Worm (Caenorhabditis elegans) whole organism, L1 larva: ENCODE results near the gene Y42H9AR.1.
A peak's percentile ranks its signal among the peaks of the same experiment; 100 is the strongest.

ENCODE experiments used
- C04F5.9 ChIP-seq: sonication (generic microtip); optimal IDR thresholded peaks from 2 replicates; lab custom pipeline; 2016; ENCODE audit warnings: missing genetic modification characterization, missing compliant biosample characterization
- C34B4.2 ChIP-seq: sonication (generic microtip); optimal IDR thresholded peaks from 2 replicates; lab custom pipeline; 2017; ENCODE audit warnings: mild to moderate bottlenecking, missing genetic modification characterization, missing compliant biosample characterization
- F16B12.6 ChIP-seq: fragments of 150-350 bp; optimal IDR thresholded peaks from 2 replicates; lab custom pipeline; 2014; ENCODE audit warnings: missing biosample characterization, missing genetic modification characterization
- aha-1 ChIP-seq: fragments of 150-350 bp; optimal IDR thresholded peaks from 2 replicates; lab custom pipeline; 2014; ENCODE audit warnings: missing biosample characterization, missing genetic modification characterization
- blmp-1 ChIP-seq: fragments of 150-350 bp; optimal IDR thresholded peaks from 2 replicates; lab custom pipeline; 2014; ENCODE audit warnings: missing biosample characterization, missing genetic modification characterization
- ceh-63 ChIP-seq: fragments of 200-800 bp; sonication (Bioruptor generic); optimal IDR thresholded peaks from 2 replicates; lab custom pipeline; 2018; ENCODE audit warnings: mild to moderate bottlenecking, missing genetic modification characterization, missing compliant biosample characterization
- ceh-82 ChIP-seq, 3 experiments: fragments of 150-350 bp in 1 of 3; sonication (generic microtip) in 2 of 3; optimal IDR thresholded peaks; 2 replicates each; lab custom pipeline; 2014 to 2017; ENCODE audit warnings: missing biosample characterization in 3 of 3, missing genetic modification characterization in 3 of 3
- dpl-1 ChIP-seq, 3 experiments: fragments of 150-350 bp in 2 of 3; sonication (generic microtip) in 1 of 3; optimal IDR thresholded peaks; 2 replicates each; lab custom pipeline; 2014 to 2017; ENCODE audit warnings: missing biosample characterization in 3 of 3, missing genetic modification characterization in 3 of 3, missing genetic modification reagents in 3 of 3
- dsc-1 ChIP-seq: sonication (generic microtip); optimal IDR thresholded peaks from 2 replicates; lab custom pipeline; 2016; ENCODE audit warnings: mild to moderate bottlenecking, missing genetic modification characterization, missing compliant biosample characterization
- efl-1 ChIP-seq, 4 experiments: fragments of 150-350 bp; optimal IDR thresholded peaks in 3 of 4; peaks in 1 of 4; 1 replicate in 1 of 4; 2 replicates in 3 of 4; lab custom pipeline; 2014; ENCODE audit warnings: missing biosample characterization in 2 of 4, missing genetic modification characterization in 2 of 4, missing genetic modification reagents in 2 of 4
- efl-3 ChIP-seq: fragments of 200-800 bp; sonication (Bioruptor generic); optimal IDR thresholded peaks from 2 replicates; lab custom pipeline; 2018; ENCODE audit warnings: mild to moderate bottlenecking, missing genetic modification characterization, missing compliant biosample characterization
- egl-27 ChIP-seq, 2 experiments: fragments of 150-350 bp in 1 of 2; sonication (generic microtip); optimal IDR thresholded peaks; 3 replicates each; lab custom pipeline; 2017 to 2018; ENCODE audit warnings: missing biosample characterization in 2 of 2, missing genetic modification characterization in 2 of 2, missing genetic modification reagents in 2 of 2
- ets-5 ChIP-seq: fragments of 200-800 bp; sonication (Bioruptor generic); IDR thresholded peaks from 2 replicates; pipeline ENCODE4 v1.3.6; 2022; ENCODE audit warnings: missing genetic modification characterization, missing compliant biosample characterization
- fkh-8 ChIP-seq: sonication (generic microtip); optimal IDR thresholded peaks from 2 replicates; lab custom pipeline; 2016; ENCODE audit warnings: mild to moderate bottlenecking, missing genetic modification characterization, missing compliant biosample characterization
- grh-1 ChIP-seq: fragments of 200-800 bp; sonication (Bioruptor generic); IDR thresholded peaks from 2 replicates; pipeline ENCODE4 v1.3.6; 2022; ENCODE audit warnings: missing genetic modification reagents, missing genetic modification characterization, missing compliant biosample characterization
- irx-1 ChIP-seq: sonication (generic microtip); optimal IDR thresholded peaks from 2 replicates; lab custom pipeline; 2016; ENCODE audit warnings: missing genetic modification characterization, missing compliant biosample characterization
- isw-1 ChIP-seq: fragments of 200-800 bp; sonication (Bioruptor generic); IDR thresholded peaks from 2 replicates; pipeline ENCODE4 v1.3.6; 2022; ENCODE audit warnings: missing genetic modification characterization, missing compliant biosample characterization
- jun-1 ChIP-seq: fragments of 150-350 bp; optimal IDR thresholded peaks from 2 replicates; lab custom pipeline; 2014; ENCODE audit warnings: missing biosample characterization, missing genetic modification reagents, missing genetic modification characterization
- lin-14 ChIP-seq: fragments of 200-800 bp; sonication (Bioruptor generic); optimal IDR thresholded peaks from 2 replicates; lab custom pipeline; 2018; ENCODE audit warnings: mild to moderate bottlenecking, missing genetic modification characterization, moderate library complexity, missing compliant biosample characterization
- lin-35 ChIP-seq, 2 experiments: fragments of 150-350 bp; optimal IDR thresholded peaks; 2 replicates each; lab custom pipeline; 2014; ENCODE audit warnings: missing biosample characterization in 2 of 2, missing genetic modification characterization in 2 of 2, missing genetic modification reagents in 2 of 2
- lin-39 ChIP-seq: fragments of 150-350 bp; optimal IDR thresholded peaks from 2 replicates; lab custom pipeline; 2014; ENCODE audit warnings: missing biosample characterization, missing genetic modification reagents, missing genetic modification characterization
- lir-3 ChIP-seq: sonication (generic microtip); optimal IDR thresholded peaks from 2 replicates; lab custom pipeline; 2016; ENCODE audit warnings: mild to moderate bottlenecking, missing genetic modification characterization, moderate library complexity, missing compliant biosample characterization; ENCODE audit not compliant: poor library complexity
- lsy-2 ChIP-seq, 2 experiments: fragments of 150-350 bp; optimal IDR thresholded peaks; 2 replicates each; lab custom pipeline; 2014; ENCODE audit warnings: missing biosample characterization in 2 of 2, missing genetic modification characterization in 2 of 2
- mdl-1 ChIP-seq, 2 experiments: fragments of 150-350 bp; optimal IDR thresholded peaks; 2 replicates each; lab custom pipeline; 2014 to 2017; ENCODE audit warnings: missing biosample characterization in 2 of 2, missing genetic modification characterization in 2 of 2, inconsistent platforms in 1 of 2
- mep-1 ChIP-seq: fragments of 150-350 bp; optimal IDR thresholded peaks from 2 replicates; lab custom pipeline; 2014; ENCODE audit warnings: missing biosample characterization, missing genetic modification characterization
- nhr-11 ChIP-seq: fragments of 150-350 bp; optimal IDR thresholded peaks from 2 replicates; lab custom pipeline; 2014; ENCODE audit warnings: missing biosample characterization, missing genetic modification characterization
- nhr-20 ChIP-seq: sonication (generic microtip); optimal IDR thresholded peaks from 2 replicates; lab custom pipeline; 2016; ENCODE audit warnings: mild to moderate bottlenecking, missing genetic modification characterization, missing compliant biosample characterization
- nhr-237 ChIP-seq: fragments of 150-350 bp; optimal IDR thresholded peaks from 2 replicates; lab custom pipeline; 2014; ENCODE audit warnings: missing biosample characterization, missing genetic modification characterization
- nhr-47 ChIP-seq: sonication (generic microtip); optimal IDR thresholded peaks from 2 replicates; lab custom pipeline; 2016; ENCODE audit warnings: mild to moderate bottlenecking, missing genetic modification characterization, moderate library complexity, missing compliant biosample characterization
- nhr-71 ChIP-seq: sonication (generic microtip); optimal IDR thresholded peaks from 2 replicates; lab custom pipeline; 2016; ENCODE audit warnings: mild to moderate bottlenecking, missing genetic modification characterization, moderate library complexity, missing compliant biosample characterization
- nhr-77 ChIP-seq: fragments of 150-350 bp; optimal IDR thresholded peaks from 2 replicates; lab custom pipeline; 2014; ENCODE audit warnings: missing biosample characterization, missing genetic modification characterization
- nhr-84 ChIP-seq: sonication (generic microtip); optimal IDR thresholded peaks from 2 replicates; lab custom pipeline; 2017; ENCODE audit warnings: missing biosample characterization, missing genetic modification characterization
- nhr-90 ChIP-seq: sonication (generic microtip); optimal IDR thresholded peaks from 2 replicates; lab custom pipeline; 2016; ENCODE audit warnings: mild to moderate bottlenecking, missing genetic modification characterization, missing compliant biosample characterization; ENCODE audit not compliant: poor library complexity
- rnt-1 ChIP-seq: sonication (generic microtip); optimal IDR thresholded peaks from 2 replicates; lab custom pipeline; 2016; ENCODE audit warnings: mild to moderate bottlenecking, missing genetic modification characterization, moderate library complexity, missing compliant biosample characterization
- skn-1 ChIP-seq: fragments of 150-350 bp; optimal IDR thresholded peaks from 2 replicates; lab custom pipeline; 2014; ENCODE audit warnings: missing biosample characterization, missing genetic modification characterization
- snu-23 ChIP-seq: sonication (generic microtip); optimal IDR thresholded peaks from 2 replicates; lab custom pipeline; 2016; ENCODE audit warnings: missing genetic modification characterization, missing compliant biosample characterization
- sox-4 ChIP-seq: sonication (generic microtip); optimal IDR thresholded peaks from 2 replicates; lab custom pipeline; 2016; ENCODE audit warnings: missing genetic modification characterization, missing compliant biosample characterization
- sptf-1 ChIP-seq: fragments of 150-350 bp; optimal IDR thresholded peaks from 2 replicates; lab custom pipeline; 2014; ENCODE audit warnings: missing biosample characterization, missing genetic modification characterization
- sup-37 ChIP-seq: fragments of 200-800 bp; sonication (Bioruptor generic); optimal IDR thresholded peaks from 2 replicates; lab custom pipeline; 2018; ENCODE audit warnings: mild to moderate bottlenecking, missing genetic modification characterization, missing compliant biosample characterization
- tbx-2 ChIP-seq: sonication (generic microtip); optimal IDR thresholded peaks from 2 replicates; lab custom pipeline; 2016; ENCODE audit warnings: missing genetic modification characterization, missing compliant biosample characterization
- tlp-1 ChIP-seq: fragments of 150-350 bp; optimal IDR thresholded peaks from 2 replicates; lab custom pipeline; 2014; ENCODE audit warnings: missing biosample characterization, missing genetic modification characterization
- unc-130 ChIP-seq: fragments of 150-350 bp; optimal IDR thresholded peaks from 2 replicates; lab custom pipeline; 2017; ENCODE audit warnings: missing biosample characterization, missing genetic modification characterization, inconsistent platforms
- unc-62 ChIP-seq: fragments of 150-350 bp; optimal IDR thresholded peaks from 2 replicates; lab custom pipeline; 2014; ENCODE audit warnings: missing biosample characterization, missing genetic modification reagents, missing genetic modification characterization
- unc-86 ChIP-seq: sonication (generic microtip); optimal IDR thresholded peaks from 2 replicates; lab custom pipeline; 2016; ENCODE audit warnings: missing genetic modification characterization, missing compliant biosample characterization
- unc-98 ChIP-seq: fragments of 200-800 bp; sonication (Bioruptor generic); IDR thresholded peaks from 2 replicates; pipeline ENCODE4 v1.3.6; 2022; ENCODE audit warnings: missing genetic modification characterization, missing compliant biosample characterization
- xbp-1 ChIP-seq: sonication (generic microtip); optimal IDR thresholded peaks from 2 replicates; lab custom pipeline; 2016; ENCODE audit warnings: missing genetic modification characterization, missing compliant biosample characterization
- zag-1 ChIP-seq: fragments of 150-350 bp; optimal IDR thresholded peaks from 2 replicates; lab custom pipeline; 2014; ENCODE audit warnings: missing biosample characterization, missing genetic modification characterization
- zip-4 ChIP-seq: fragments of 200-800 bp; sonication (Bioruptor generic); optimal IDR thresholded peaks from 2 replicates; lab custom pipeline; 2018; ENCODE audit warnings: mild to moderate bottlenecking, missing genetic modification characterization, moderate library complexity, missing compliant biosample characterization

The Y42H9AR.1 gene

ce11 chrIV:8113161-8113560 lies at the start of gene Y42H9AR.1:
Gene Y42H9AR.1 (plus strand): TSS chrIV:8113393.
- TF ChIP-seq lin-35 (GFP tag; optimal IDR thresholded peaks at IDR 0.05; lab: Kevin White, UChicago) (peak in 1 of 2 experiments; percentile 42), sptf-1 (no peak), ets-5 (GFP tag; lab: Robert Waterston, UW) (no peak), nhr-47 (peak; percentile 15), C04F5.9 (tag; lab: Kevin White, UChicago) (no peak), efl-3 (GFP tag; lab: Kevin White, UChicago) (no peak), zag-1 (tag; lab: Kevin White, UChicago) (no peak), F16B12.6 (tag; lab: Kevin White, UChicago) (peak; percentile 92), blmp-1 (tag; lab: Kevin White, UChicago) (peak; percentile 11), zip-4 (GFP tag; lab: Kevin White, UChicago) (no peak), C34B4.2 (no peak), xbp-1 (tag; lab: Kevin White, UChicago) (peak; percentile 49), nhr-84 (tag; lab: Kevin White, UChicago) (no peak), nhr-11 (no peak), dsc-1 (no peak), dpl-1 (GFP tag; optimal IDR thresholded peaks at IDR 0.05; lab: Kevin White, UChicago) (peak in 2 of 3 experiments; percentile 12 to 46), nhr-20 (tag; lab: Kevin White, UChicago) (peak; percentile 18), irx-1 (no peak), mdl-1 (tag; optimal IDR thresholded peaks at IDR 0.05; lab: Kevin White, UChicago) (peak in 1 of 2 experiments; percentile 61), nhr-90 (tag; lab: Kevin White, UChicago) (peak; percentile 0), unc-98 (no peak), lsy-2 (tag; optimal IDR thresholded peaks at IDR 0.05; lab: Kevin White, UChicago) (peak in 1 of 2 experiments; percentile 37), snu-23 (GFP tag; lab: Kevin White, UChicago) (peak; percentile 2), mep-1 (tag; lab: Kevin White, UChicago) (peak; percentile 38), ceh-63 (GFP tag; lab: Kevin White, UChicago) (no peak), efl-1 (optimal IDR thresholded peaks at IDR 0.05; lab: Kevin White, UChicago) (peak; percentile 18 to 40), efl-1 (GFP tag; optimal IDR thresholded peaks at IDR 0.05 in 1 of 2; lab: Kevin White, UChicago) (peak; percentile 45 to 77), sox-4 (tag; lab: Kevin White, UChicago) (peak; percentile 16)

DNA sequence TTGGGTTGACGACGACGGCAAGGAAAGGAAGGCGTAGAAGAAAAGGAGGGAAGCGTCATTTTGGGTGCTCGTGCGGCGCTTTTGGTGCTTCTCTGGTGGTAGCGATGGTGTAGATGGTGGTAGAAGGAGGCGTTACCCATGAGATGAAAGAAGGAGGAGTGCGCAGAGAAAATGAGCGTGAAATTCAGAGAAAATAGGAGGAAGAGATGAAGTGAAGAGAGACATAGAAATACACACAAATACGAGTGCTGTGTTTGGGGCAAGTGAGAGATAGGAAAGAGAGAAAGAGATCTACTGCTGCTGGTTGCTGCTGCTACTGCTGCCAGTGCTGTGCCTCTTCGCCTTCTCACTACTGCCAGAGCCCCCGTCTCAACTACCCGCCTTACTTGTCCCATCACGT lies 46.6 kb upstream of the Y42H9AR.1 start:
- TF ChIP-seq egl-27 (tag; optimal IDR thresholded peaks at IDR 0.05; lab: Kevin White, UChicago) = no peak
- peak in 2 of 3 experiments; percentile 11 to 44 for TF ChIP-seq ceh-82 (tag; optimal IDR thresholded peaks at IDR 0.05; lab: Kevin White, UChicago)
- TF ChIP-seq sup-37 (GFP tag; lab: Kevin White, UChicago) = no peak
- TF ChIP-seq snu-23 (GFP tag; lab: Kevin White, UChicago) = peak; percentile 52
- no peak for TF ChIP-seq C34B4.2
- no peak for TF ChIP-seq unc-98
- TF ChIP-seq lsy-2 (tag; optimal IDR thresholded peaks at IDR 0.05; lab: Kevin White, UChicago) = peak in 1 of 2 experiments; percentile 63
- TF ChIP-seq jun-1 (tag; lab: Kevin White, UChicago) = peak; percentile 7
- TF ChIP-seq nhr-237 (tag; lab: Kevin White, UChicago) = no peak
- TF ChIP-seq efl-3 (GFP tag; lab: Kevin White, UChicago) = no peak
- TF ChIP-seq ets-5 (GFP tag; lab: Robert Waterston, UW) = no peak
- peak; percentile 18 to 42 for TF ChIP-seq efl-1 (optimal IDR thresholded peaks at IDR 0.05; lab: Kevin White, UChicago)
- no peak for TF ChIP-seq efl-1 (GFP tag; optimal IDR thresholded peaks at IDR 0.05 in 1 of 2; lab: Kevin White, UChicago)
- no peak for TF ChIP-seq irx-1
- TF ChIP-seq unc-62 (GFP tag; lab: Kevin White, UChicago) = no peak
- TF ChIP-seq xbp-1 (tag; lab: Kevin White, UChicago) = peak; percentile 18
- TF ChIP-seq nhr-71 (tag; lab: Kevin White, UChicago) = peak; percentile 56
- TF ChIP-seq dsc-1 = peak; percentile 31
- no peak for TF ChIP-seq lin-39 (tag; lab: Kevin White, UChicago)
- TF ChIP-seq tlp-1 = no peak
- peak; percentile 14 for TF ChIP-seq lir-3
- TF ChIP-seq fkh-8 (tag; lab: Kevin White, UChicago) = peak; percentile 70
- TF ChIP-seq grh-1 = no peak
- TF ChIP-seq nhr-77 (tag; lab: Kevin White, UChicago) = no peak
- peak; percentile 26 for TF ChIP-seq mep-1 (tag; lab: Kevin White, UChicago)
- TF ChIP-seq sptf-1 = no peak
- no peak for TF ChIP-seq unc-130 (tag; lab: Kevin White, UChicago)
- peak; percentile 24 for TF ChIP-seq unc-86 (tag; lab: Kevin White, UChicago)
- peak; percentile 26 for TF ChIP-seq nhr-20 (tag; lab: Kevin White, UChicago)
- TF ChIP-seq lin-14 (GFP tag; lab: Kevin White, UChicago) = peak; percentile 79
- peak in 1 of 2 experiments; percentile 7 for TF ChIP-seq lin-35 (GFP tag; optimal IDR thresholded peaks at IDR 0.05; lab: Kevin White, UChicago)
- no peak for TF ChIP-seq skn-1 (tag; lab: Kevin White, UChicago)
- TF ChIP-seq tbx-2 = peak; percentile 51
- TF ChIP-seq aha-1 = no peak
- peak; percentile 43 for TF ChIP-seq rnt-1 (tag; lab: Kevin White, UChicago)
- peak; percentile 34 for TF ChIP-seq nhr-47
- peak; percentile 18; the same call in 1 of the 2 replicates for TF ChIP-seq isw-1
